Worm (Caenorhabditis elegans) whole organism, L4 larva: ENCODE results near the gene cwp-1.

Source experiments
- D1046.2 ChIP-seq: fragments of 200-800 bp; sonication (Bioruptor generic); IDR thresholded peaks from 2 replicates; pipeline ENCODE4 v1.3.6; 2022; ENCODE audit warnings: missing genetic modification characterization, missing compliant biosample characterization
- F26F4.8 ChIP-seq: fragments of 200-800 bp; sonication (Bioruptor generic); conservative IDR thresholded peaks from 2 replicates; pipeline ENCODE4 v1.3.6; 2022; ENCODE audit warnings: missing genetic modification characterization, missing compliant biosample characterization
- F49E8.2 ChIP-seq: sonication (generic microtip); optimal IDR thresholded peaks from 2 replicates; lab custom pipeline; 2016; ENCODE audit warnings: missing compliant biosample characterization, mild to moderate bottlenecking, missing genetic modification characterization, borderline replicate concordance
- R02D3.7 ChIP-seq: fragments of 150-350 bp; sonication (generic microtip); optimal IDR thresholded peaks from 3 replicates; lab custom pipeline; 2014; ENCODE audit warnings: missing biosample characterization, missing genetic modification characterization
- aly-2 ChIP-seq: sonication (generic microtip); optimal IDR thresholded peaks from 2 replicates; lab custom pipeline; 2018; ENCODE audit warnings: missing biosample characterization, missing genetic modification characterization
- ceh-20 ChIP-seq: fragments of 200-800 bp; sonication (Bioruptor generic); IDR thresholded peaks from 2 replicates; pipeline ENCODE4 v1.3.6; 2022; ENCODE audit warnings: missing genetic modification reagents, missing genetic modification characterization, missing compliant biosample characterization
- cey-2 ChIP-seq: sonication (generic microtip); optimal IDR thresholded peaks from 3 replicates; lab custom pipeline; 2017; ENCODE audit warnings: missing genetic modification characterization, mild to moderate bottlenecking, missing compliant biosample characterization, antibody characterized with exemption, borderline replicate concordance; ENCODE audit not compliant: insufficient read depth
- daf-16 ChIP-seq, 3 experiments: sonication (generic microtip); optimal IDR thresholded peaks; 2 replicates each; lab custom pipeline; 2016 to 2017; ENCODE audit warnings: missing genetic modification characterization in 3 of 3, missing genetic modification reagents in 3 of 3, mild to moderate bottlenecking in 2 of 3, missing compliant biosample characterization in 2 of 3, missing biosample characterization in 1 of 3, moderate library complexity in 1 of 3
- duxl-1 ChIP-seq: sonication (generic microtip); optimal IDR thresholded peaks from 2 replicates; lab custom pipeline; 2016; ENCODE audit warnings: mild to moderate bottlenecking, missing genetic modification characterization, moderate library complexity, missing compliant biosample characterization; ENCODE audit not compliant: poor library complexity
- dve-1 ChIP-seq: sonication (generic microtip); optimal IDR thresholded peaks from 2 replicates; lab custom pipeline; 2017; ENCODE audit warnings: antibody characterized with exemption, mild to moderate bottlenecking, missing genetic modification characterization, missing compliant biosample characterization; ENCODE audit not compliant: insufficient read depth
- egl-27 ChIP-seq: sonication (generic microtip); optimal IDR thresholded peaks from 3 replicates; lab custom pipeline; 2017; ENCODE audit warnings: missing biosample characterization, missing genetic modification reagents, missing genetic modification characterization
- fkh-10 ChIP-seq: fragments of 150-350 bp; optimal IDR thresholded peaks from 2 replicates; lab custom pipeline; 2014; ENCODE audit warnings: missing biosample characterization, missing genetic modification reagents, missing genetic modification characterization
- hlh-30 ChIP-seq: sonication (generic microtip); optimal IDR thresholded peaks from 2 replicates; lab custom pipeline; 2017; ENCODE audit warnings: antibody characterized with exemption, mild to moderate bottlenecking, missing genetic modification characterization, missing compliant biosample characterization; ENCODE audit not compliant: insufficient read depth
- jun-1 ChIP-seq: fragments of 150-350 bp; optimal IDR thresholded peaks from 2 replicates; lab custom pipeline; 2014; ENCODE audit warnings: missing biosample characterization, missing genetic modification reagents, missing genetic modification characterization
- lin-38 ChIP-seq: fragments of 200-800 bp; sonication (Bioruptor generic); IDR thresholded peaks from 2 replicates; pipeline ENCODE4 v1.3.6; 2022; ENCODE audit warnings: missing genetic modification reagents, missing genetic modification characterization, missing compliant biosample characterization
- lir-3 ChIP-seq: sonication (generic microtip); optimal IDR thresholded peaks from 2 replicates; lab custom pipeline; 2016; ENCODE audit warnings: mild to moderate bottlenecking, missing genetic modification characterization, missing compliant biosample characterization
- mes-2 ChIP-seq: sonication (generic microtip); optimal IDR thresholded peaks from 2 replicates; lab custom pipeline; 2016; ENCODE audit warnings: missing genotype, mild to moderate bottlenecking, missing genetic modification characterization, missing compliant biosample characterization; ENCODE audit not compliant: poor library complexity, severe bottlenecking
- mxl-3 ChIP-seq: fragments of 200-800 bp; sonication (Bioruptor generic); optimal IDR thresholded peaks from 2 replicates; lab custom pipeline; 2018; ENCODE audit warnings: mild to moderate bottlenecking, missing genetic modification characterization, missing compliant biosample characterization
- nhr-102 ChIP-seq: sonication (generic microtip); optimal IDR thresholded peaks from 2 replicates; lab custom pipeline; 2016; ENCODE audit warnings: mild to moderate bottlenecking, missing genetic modification characterization, moderate library complexity, missing compliant biosample characterization
- nhr-111 ChIP-seq: fragments of 200-800 bp; sonication (Bioruptor generic); optimal IDR thresholded peaks from 2 replicates; lab custom pipeline; 2018; ENCODE audit warnings: mild to moderate bottlenecking, missing genetic modification characterization, missing compliant biosample characterization
- nhr-237 ChIP-seq: sonication (generic microtip); optimal IDR thresholded peaks from 2 replicates; lab custom pipeline; 2017; ENCODE audit warnings: missing biosample characterization, missing genetic modification characterization
- nhr-28 ChIP-seq: fragments of 150-350 bp; optimal IDR thresholded peaks from 2 replicates; lab custom pipeline; 2014; ENCODE audit warnings: missing biosample characterization, missing genetic modification characterization
- nhr-41 ChIP-seq: fragments of 200-800 bp; sonication (Bioruptor generic); IDR thresholded peaks from 2 replicates; pipeline ENCODE4 v1.3.6; 2022; ENCODE audit warnings: missing genetic modification reagents, missing genetic modification characterization, missing compliant biosample characterization
- nhr-42 ChIP-seq: fragments of 200-800 bp; sonication (Bioruptor generic); IDR thresholded peaks from 2 replicates; pipeline ENCODE4 v1.3.6; 2022; ENCODE audit warnings: missing genetic modification characterization, missing compliant biosample characterization
- nhr-48 ChIP-seq: sonication (generic microtip); optimal IDR thresholded peaks from 2 replicates; lab custom pipeline; 2016; ENCODE audit warnings: mild to moderate bottlenecking, missing genetic modification characterization, missing compliant biosample characterization
- nhr-76 ChIP-seq: fragments of 150-350 bp; optimal IDR thresholded peaks from 2 replicates; lab custom pipeline; 2014; ENCODE audit warnings: missing biosample characterization, missing genetic modification characterization
- saeg-2 ChIP-seq: fragments of 200-800 bp; sonication (Bioruptor generic); IDR thresholded peaks from 2 replicates; pipeline ENCODE4 v1.3.6; 2022; ENCODE audit warnings: missing genetic modification reagents, missing genetic modification characterization, missing compliant biosample characterization
- spr-3 ChIP-seq: fragments of 200-800 bp; sonication (Bioruptor generic); optimal IDR thresholded peaks from 2 replicates; lab custom pipeline; 2018; ENCODE audit warnings: mild to moderate bottlenecking, missing genetic modification characterization, missing compliant biosample characterization
- zag-1 ChIP-seq: fragments of 150-350 bp; optimal IDR thresholded peaks from 2 replicates; lab custom pipeline; 2014; ENCODE audit warnings: missing biosample characterization, missing genetic modification characterization
- zip-11 ChIP-seq: fragments of 200-800 bp; sonication (Bioruptor generic); IDR thresholded peaks from 2 replicates; pipeline ENCODE4 v1.3.6; 2022; ENCODE audit warnings: missing genetic modification characterization, missing compliant biosample characterization

The cwp-1 gene

DNA sequence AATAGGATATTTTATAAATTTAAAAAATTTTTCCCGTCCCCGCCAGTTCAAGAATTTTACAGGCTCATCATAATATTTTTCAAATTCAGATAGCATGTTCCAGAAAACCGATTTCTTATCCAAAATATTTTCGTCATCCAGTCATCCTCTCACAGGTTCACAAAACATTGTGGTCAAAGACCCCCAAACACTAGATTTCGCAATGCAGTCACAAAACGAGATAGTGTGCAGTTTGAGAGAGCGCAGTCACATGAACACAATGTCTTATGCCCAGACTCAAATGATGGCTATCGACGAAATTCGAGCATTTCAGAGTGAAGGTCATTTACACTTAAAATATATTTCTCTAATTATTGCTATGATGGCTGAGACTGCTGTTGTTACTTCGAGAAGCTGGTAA, 3.5 kb upstream of the cwp-1 start, which contains the start of gene abhd-5.2 (continued):
- no peak for TF ChIP-seq nhr-76 (tag; lab: Kevin White, UChicago)
- no peak for TF ChIP-seq ceh-20 (GFP tag; lab: Robert Waterston, UW)
- TF ChIP-seq zag-1 (tag; lab: Kevin White, UChicago) = no peak
- no peak for TF ChIP-seq nhr-41 (GFP tag; lab: Robert Waterston, UW)
- TF ChIP-seq F49E8.2 (tag; lab: Kevin White, UChicago) = no peak

DNA sequence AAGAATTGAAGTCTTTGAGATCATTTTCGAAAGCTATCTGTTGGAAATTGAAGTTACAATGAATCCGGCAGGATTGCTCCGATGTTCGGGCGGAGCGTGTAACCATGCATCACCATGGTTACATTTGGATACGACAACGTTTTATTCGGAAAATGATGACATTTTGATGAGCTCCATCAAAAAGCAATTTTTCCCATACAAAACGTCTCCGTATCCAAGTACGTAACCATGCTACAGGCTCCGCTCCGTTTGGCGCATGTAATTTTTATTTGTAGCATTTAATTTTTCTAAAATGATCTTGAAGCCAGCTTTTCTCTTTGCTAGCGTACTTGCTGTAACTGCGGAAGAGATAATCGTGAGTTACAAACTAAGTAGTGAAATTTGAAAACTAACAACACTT, 1.5 kb upstream of the cwp-1 start, which contains the start of the genes cwp-2 and cwp-3:
TSS of gene cwp-2 (minus strand) at position 101 of the 400 bp plus-strand sequence.
TSS of gene cwp-3 (plus strand) at position 293 of the 400 bp plus-strand sequence.
- no peak for TF ChIP-seq ceh-20 (GFP tag; lab: Robert Waterston, UW)
- TF ChIP-seq zag-1 (tag; lab: Kevin White, UChicago) = no peak
- no peak for TF ChIP-seq nhr-41 (GFP tag; lab: Robert Waterston, UW)
- no peak for TF ChIP-seq F26F4.8 (GFP tag; lab: Robert Waterston, UW)
- no peak for TF ChIP-seq fkh-10 (GFP tag; lab: Kevin White, UChicago)
- no peak for TF ChIP-seq mes-2 (tag; lab: Kevin White, UChicago)
- no peak for TF ChIP-seq saeg-2 (GFP tag; lab: Robert Waterston, UW)
- no peak for TF ChIP-seq jun-1 (tag; lab: Kevin White, UChicago)
- no peak for TF ChIP-seq nhr-42 (GFP tag; lab: Robert Waterston, UW)
- TF ChIP-seq lir-3 (tag; lab: Kevin White, UChicago) = no peak
- TF ChIP-seq cey-2 (tag; lab: Kevin White, UChicago) = no peak
- no peak for TF ChIP-seq mxl-3 (GFP tag; lab: Kevin White, UChicago)
- TF ChIP-seq nhr-48 (tag; lab: Kevin White, UChicago) = no peak
- TF ChIP-seq hlh-30 (tag; lab: Kevin White, UChicago) = no peak
- no peak for TF ChIP-seq nhr-237 (tag; lab: Kevin White, UChicago)
- TF ChIP-seq duxl-1 (tag; lab: Kevin White, UChicago) = no peak
- TF ChIP-seq dve-1 (tag; lab: Kevin White, UChicago) = no peak
- no peak for TF ChIP-seq aly-2

DNA sequence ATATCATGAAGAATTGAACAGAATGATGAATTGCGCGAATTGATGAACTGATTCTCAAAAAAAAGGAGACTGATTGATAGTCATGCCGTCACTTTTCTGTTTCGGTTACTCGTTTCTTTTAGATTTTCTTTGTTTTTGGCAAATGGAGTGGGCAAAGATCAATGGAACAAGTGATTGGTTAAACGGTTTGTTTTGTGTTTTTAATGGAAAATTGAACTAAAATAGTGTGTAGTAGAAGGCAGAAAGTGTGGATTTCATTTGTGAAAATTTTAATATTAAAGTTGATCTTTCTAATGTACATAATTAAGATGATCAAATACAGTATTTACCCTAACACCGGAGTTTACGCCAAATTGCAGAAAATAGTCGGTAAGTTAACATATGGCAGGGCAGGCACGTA, 1.2 kb downstream of the cwp-1 start, which contains the start of gene nas-9:
TSS of gene nas-9 (minus strand) at position 101 of the 400 bp plus-strand sequence.
- TF ChIP-seq nhr-28 (peak; percentile 4), daf-16 (GFP tag; optimal IDR thresholded peaks at IDR 0.05; lab: Kevin White, UChicago) (no peak), daf-16 (tag; optimal IDR thresholded peaks at IDR 0.05; lab: Kevin White, UChicago) (no peak)

DNA sequence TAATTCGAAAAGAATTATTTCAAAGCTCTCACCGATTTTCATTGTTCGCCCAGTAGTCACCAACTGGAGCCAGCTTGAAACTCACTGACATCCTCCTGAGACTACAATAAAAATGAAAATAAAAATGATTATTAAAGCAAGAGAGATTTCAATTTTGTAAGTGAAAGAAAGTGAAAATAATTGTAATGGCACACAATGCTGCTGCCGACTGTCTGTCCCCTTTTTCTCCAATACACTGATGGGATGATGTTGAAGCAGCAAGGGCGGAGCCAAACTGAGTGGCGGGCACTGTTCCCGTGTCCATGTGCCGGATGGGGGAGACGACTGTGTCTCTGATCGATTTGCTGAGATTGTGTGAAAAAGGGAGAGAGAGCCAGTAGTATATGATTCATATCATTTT, 6.8 kb downstream of the cwp-1 start, which contains the start of gene C37H5.14:
TSS of gene C37H5.14 (minus strand) at position 101 of the 400 bp plus-strand sequence.
- TF ChIP-seq zag-1 (tag; lab: Kevin White, UChicago) (no peak), R02D3.7 (tag; lab: Kevin White, UChicago) (no peak), nhr-102 (tag; lab: Kevin White, UChicago) (no peak), lin-38 (no peak), nhr-111 (no peak), D1046.2 (GFP tag; lab: Robert Waterston, UW) (no peak), aly-2 (no peak), spr-3 (GFP tag; lab: Kevin White, UChicago) (no peak), zip-11 (GFP tag; lab: Robert Waterston, UW) (no peak), F49E8.2 (tag; lab: Kevin White, UChicago) (no peak), nhr-28 (no peak), egl-27 (no peak)
